Fruit fly (Drosophila melanogaster) whole organism, embryonic: Measurements from ENCODE around the gene rgn.

ENCODE experiments used
- ATbp ChIP-seq: fragments of 200-800 bp; sonication (Bioruptor generic); optimal IDR thresholded peaks from 2 replicates; lab custom pipeline; 2017; ENCODE audit warnings: missing biosample characterization, mild to moderate bottlenecking, missing genetic modification characterization, missing genetic modification reagents
- Bdp1 ChIP-seq: fragments of 200-800 bp; sonication (Bioruptor generic); optimal IDR thresholded peaks from 3 replicates; lab custom pipeline; 2016; ENCODE audit warnings: missing biosample characterization, missing genetic modification characterization
- CG10147 ChIP-seq: fragments of 200-800 bp; sonication (Bioruptor generic); optimal IDR thresholded peaks from 2 replicates; lab custom pipeline; 2019; ENCODE audit warnings: missing biosample characterization, mild to moderate bottlenecking, missing genetic modification characterization, moderate library complexity
- CG10267 ChIP-seq: fragments of 200-800 bp; sonication (Bioruptor generic); optimal IDR thresholded peaks from 2 replicates; lab custom pipeline; 2018; ENCODE audit warnings: missing biosample characterization, mild to moderate bottlenecking, missing genetic modification characterization, moderate library complexity
- CG10959 ChIP-seq: fragments of 200-800 bp; sonication (Bioruptor generic); IDR thresholded peaks from 2 replicates; pipeline ENCODE4 v1.3.6; 2022; ENCODE audit warnings: missing biosample characterization, missing genetic modification characterization
- CG10979 ChIP-seq: fragments of 200-800 bp; sonication (Bioruptor generic); optimal IDR thresholded peaks from 2 replicates; lab custom pipeline; 2018; ENCODE audit warnings: missing biosample characterization, mild to moderate bottlenecking, missing genetic modification characterization, moderate library complexity
- CG11723 ChIP-seq: fragments of 200-800 bp; sonication (Bioruptor generic); optimal IDR thresholded peaks from 2 replicates; lab custom pipeline; 2017; ENCODE audit warnings: missing biosample characterization, mild to moderate bottlenecking, missing genetic modification characterization
- CG13123 ChIP-seq: fragments of 200-800 bp; sonication (Bioruptor generic); optimal IDR thresholded peaks from 2 replicates; lab custom pipeline; 2016; ENCODE audit warnings: missing biosample characterization, missing genetic modification characterization
- CG13287 ChIP-seq: fragments of 200-800 bp; sonication (Bioruptor generic); IDR thresholded peaks from 2 replicates; pipeline ENCODE4 v1.3.6; 2022; ENCODE audit warnings: missing biosample characterization, missing genetic modification characterization; ENCODE audit not compliant: partially characterized antibody
- CG13775 ChIP-seq: fragments of 200-800 bp; sonication (Bioruptor generic); optimal IDR thresholded peaks from 3 replicates; lab custom pipeline; 2017; ENCODE audit warnings: missing biosample characterization, mild to moderate bottlenecking, missing genetic modification characterization
- CG15601 ChIP-seq: fragments of 200-800 bp; sonication (Bioruptor generic); optimal IDR thresholded peaks from 3 replicates; lab custom pipeline; 2019; ENCODE audit warnings: missing biosample characterization, mild to moderate bottlenecking, missing genetic modification characterization, moderate library complexity
- CG15696 ChIP-seq: fragments of 200-800 bp; sonication (Bioruptor generic); optimal IDR thresholded peaks from 2 replicates; lab custom pipeline; 2019; ENCODE audit warnings: missing biosample characterization, mild to moderate bottlenecking, missing genetic modification characterization, moderate library complexity
- CG17568 ChIP-seq: fragments of 200-800 bp; sonication (Bioruptor generic); optimal IDR thresholded peaks from 2 replicates; lab custom pipeline; 2018; ENCODE audit warnings: missing biosample characterization, mild to moderate bottlenecking, missing genetic modification characterization, moderate library complexity
- CG18011 ChIP-seq: fragments of 200-800 bp; sonication (Bioruptor generic); optimal IDR thresholded peaks from 2 replicates; lab custom pipeline; 2017; ENCODE audit warnings: missing biosample characterization, missing genetic modification characterization, mild to moderate bottlenecking, moderate library complexity, missing genotype
- CG1832 ChIP-seq: fragments of 200-800 bp; sonication (Bioruptor generic); optimal IDR thresholded peaks from 2 replicates; lab custom pipeline; 2017; ENCODE audit warnings: missing biosample characterization, mild to moderate bottlenecking, missing genetic modification characterization, inconsistent platforms
- CG3163 ChIP-seq: fragments of 200-800 bp; sonication (Bioruptor generic); optimal IDR thresholded peaks from 3 replicates; lab custom pipeline; 2016; ENCODE audit warnings: missing biosample characterization, missing genetic modification characterization
- CG3838 ChIP-seq: fragments of 200-800 bp; sonication (Bioruptor generic); optimal IDR thresholded peaks from 3 replicates; lab custom pipeline; 2016; ENCODE audit warnings: missing biosample characterization, missing genetic modification characterization
- CG43689 ChIP-seq: fragments of 200-800 bp; sonication (Bioruptor generic); IDR thresholded peaks from 2 replicates; pipeline ENCODE4 v1.3.6; 2022; ENCODE audit warnings: missing biosample characterization, missing genetic modification characterization
- CG7786 ChIP-seq: fragments of 200-800 bp; sonication (Bioruptor generic); optimal IDR thresholded peaks from 2 replicates; lab custom pipeline; 2016; ENCODE audit warnings: missing biosample characterization, missing genetic modification characterization
- CG8388 ChIP-seq: fragments of 200-800 bp; sonication (Bioruptor generic); optimal IDR thresholded peaks from 2 replicates; lab custom pipeline; 2019; ENCODE audit warnings: missing biosample characterization, mild to moderate bottlenecking, missing genetic modification characterization, moderate library complexity
- CG9797 ChIP-seq: fragments of 200-800 bp; sonication (Bioruptor generic); optimal IDR thresholded peaks from 3 replicates; lab custom pipeline; 2018; ENCODE audit warnings: missing biosample characterization, mild to moderate bottlenecking, missing genetic modification characterization
- Doc3 ChIP-seq: fragments of 200-800 bp; sonication (Bioruptor generic); IDR thresholded peaks from 3 replicates; pipeline ENCODE4 v1.3.6; 2022; ENCODE audit warnings: missing biosample characterization, missing genetic modification characterization; ENCODE audit not compliant: partially characterized antibody
- HLH3B ChIP-seq: fragments of 200-800 bp; sonication (Bioruptor generic); IDR thresholded peaks from 2 replicates; pipeline ENCODE4 v1.3.6; 2022; ENCODE audit warnings: missing biosample characterization, missing genetic modification characterization
- Hey ChIP-seq: fragments of 200-800 bp; sonication (Bioruptor generic); optimal IDR thresholded peaks from 3 replicates; lab custom pipeline; 2018; ENCODE audit warnings: missing biosample characterization, mild to moderate bottlenecking, missing genetic modification characterization
- HmgD ChIP-seq: fragments of 200-800 bp; sonication (Bioruptor generic); optimal IDR thresholded peaks from 3 replicates; lab custom pipeline; 2016; ENCODE audit warnings: missing biosample characterization, missing genetic modification characterization
- Hr3 ChIP-seq: fragments of 200-800 bp; sonication (Bioruptor generic); optimal IDR thresholded peaks from 3 replicates; lab custom pipeline; 2016; ENCODE audit warnings: missing biosample characterization, missing genetic modification characterization
- MESR4 ChIP-seq: fragments of 200-800 bp; sonication (Bioruptor generic); optimal IDR thresholded peaks from 2 replicates; lab custom pipeline; 2018; ENCODE audit warnings: missing biosample characterization, mild to moderate bottlenecking, missing genetic modification characterization, moderate library complexity
- Mes4 ChIP-seq: fragments of 200-800 bp; sonication (Bioruptor generic); optimal IDR thresholded peaks from 2 replicates; lab custom pipeline; 2016; ENCODE audit warnings: missing biosample characterization, missing genetic modification characterization
- Sox102F ChIP-seq: fragments of 200-800 bp; sonication (Bioruptor generic); optimal IDR thresholded peaks from 2 replicates; lab custom pipeline; 2018; ENCODE audit warnings: missing biosample characterization, mild to moderate bottlenecking, missing genetic modification characterization, moderate library complexity
- Usf ChIP-seq: fragments of 200-800 bp; sonication (Bioruptor generic); optimal IDR thresholded peaks from 2 replicates; lab custom pipeline; 2017; ENCODE audit warnings: missing genotype, missing biosample characterization, missing genetic modification characterization
- al ChIP-seq: fragments of 200-800 bp; sonication (Bioruptor generic); IDR thresholded peaks from 2 replicates; pipeline ENCODE4 v1.3.6; 2022; ENCODE audit warnings: missing biosample characterization, missing genetic modification characterization
- bsh ChIP-seq, 2 experiments: fragments of 200-800 bp; sonication (Bioruptor generic); optimal IDR thresholded peaks; 2 replicates each; lab custom pipeline; 2017 to 2018; ENCODE audit warnings: mild to moderate bottlenecking in 2 of 2, missing biosample characterization in 2 of 2, missing genetic modification characterization in 2 of 2, moderate library complexity in 1 of 2
- cato ChIP-seq: fragments of 200-800 bp; sonication (Bioruptor generic); optimal IDR thresholded peaks from 2 replicates; lab custom pipeline; 2016; ENCODE audit warnings: missing biosample characterization, missing genetic modification characterization, borderline replicate concordance
- crp ChIP-seq, 2 experiments: fragments of 200-800 bp; sonication (Bioruptor generic); optimal IDR thresholded peaks; 2 replicates in 1 of 2; 3 replicates in 1 of 2; lab custom pipeline; 2017; ENCODE audit warnings: missing biosample characterization in 2 of 2, missing genetic modification characterization in 2 of 2, mild to moderate bottlenecking in 1 of 2, moderate library complexity in 1 of 2
- danr ChIP-seq: fragments of 200-800 bp; sonication (Bioruptor generic); IDR thresholded peaks from 2 replicates; pipeline ENCODE4 v1.3.6; 2022; ENCODE audit warnings: missing biosample characterization, missing genetic modification characterization
- dmrt11E ChIP-seq: fragments of 200-800 bp; sonication (Bioruptor generic); optimal IDR thresholded peaks from 3 replicates; lab custom pipeline; 2018; ENCODE audit warnings: missing biosample characterization, mild to moderate bottlenecking, missing genetic modification characterization, moderate library complexity
- dpn ChIP-seq, 2 experiments: fragments of 200-800 bp; sonication (Bioruptor generic); optimal IDR thresholded peaks; 3 replicates each; lab custom pipeline; 2016; ENCODE audit warnings: missing biosample characterization in 2 of 2, missing genetic modification characterization in 2 of 2
- fu2 ChIP-seq: fragments of 200-800 bp; sonication (Bioruptor generic); optimal IDR thresholded peaks from 2 replicates; lab custom pipeline; 2016; ENCODE audit warnings: missing biosample characterization, missing genetic modification characterization
- gfzf ChIP-seq: fragments of 200-800 bp; sonication (Bioruptor generic); optimal IDR thresholded peaks from 2 replicates; lab custom pipeline; 2016; ENCODE audit warnings: missing biosample characterization, mild to moderate bottlenecking, missing genetic modification characterization, moderate library complexity
- grau ChIP-seq: fragments of 200-800 bp; optimal IDR thresholded peaks from 3 replicates; lab custom pipeline; 2019; ENCODE audit warnings: missing biosample characterization, mild to moderate bottlenecking, missing genetic modification characterization, moderate library complexity
- ind ChIP-seq: fragments of 200-800 bp; sonication (Bioruptor generic); optimal IDR thresholded peaks from 3 replicates; lab custom pipeline; 2016; ENCODE audit warnings: missing biosample characterization, missing genetic modification characterization
- mirr ChIP-seq: fragments of 200-800 bp; sonication (Bioruptor generic); optimal IDR thresholded peaks from 3 replicates; lab custom pipeline; 2018; ENCODE audit warnings: missing biosample characterization, mild to moderate bottlenecking, missing genetic modification characterization
- prd ChIP-seq, 3 experiments: fragments of >200 bp in 2 of 3; fragments of 200-800 bp in 1 of 3; sonication (Bioruptor generic) in 1 of 3; optimal IDR thresholded peaks in 2 of 3; IDR thresholded peaks in 1 of 3; 2 replicates in 2 of 3; 3 replicates in 1 of 3; pipeline versions ENCODE4 v1.3.6 to Lab custom; 2017 to 2022; ENCODE audit warnings: missing biosample characterization in 1 of 3, missing genetic modification characterization in 1 of 3
- sc ChIP-seq, 3 experiments: fragments of >200 bp in 2 of 3; fragments of 200-800 bp in 1 of 3; sonication (Bioruptor generic) in 1 of 3; optimal IDR thresholded peaks; 2 replicates in 2 of 3; 3 replicates in 1 of 3; lab custom pipeline; 2017; ENCODE audit warnings: mild to moderate bottlenecking in 1 of 3, missing biosample characterization in 1 of 3, missing genetic modification characterization in 1 of 3, missing genetic modification reagents in 1 of 3
- tio ChIP-seq: fragments of 200-800 bp; sonication (Bioruptor generic); optimal IDR thresholded peaks from 2 replicates; lab custom pipeline; 2017; ENCODE audit warnings: missing biosample characterization, missing genetic modification characterization, inconsistent platforms
- trem ChIP-seq: fragments of 200-800 bp; optimal IDR thresholded peaks from 3 replicates; lab custom pipeline; 2019; ENCODE audit warnings: missing biosample characterization, mild to moderate bottlenecking, missing genetic modification characterization, moderate library complexity
- twi ChIP-seq: fragments of 200-800 bp; optimal IDR thresholded peaks from 2 replicates; lab custom pipeline; 2019; ENCODE audit warnings: missing biosample characterization, mild to moderate bottlenecking, missing genetic modification characterization, moderate library complexity
- wor ChIP-seq: fragments of 200-800 bp; sonication (Bioruptor generic); IDR thresholded peaks from 2 replicates; pipeline ENCODE4 v1.3.6; 2022; ENCODE audit warnings: missing biosample characterization, missing genetic modification characterization
- zf30C ChIP-seq: fragments of 200-800 bp; sonication (Bioruptor generic); optimal IDR thresholded peaks from 3 replicates; lab custom pipeline; 2018; ENCODE audit warnings: missing biosample characterization, mild to moderate bottlenecking, missing genetic modification characterization

The rgn gene

dm6 chr3L:21462860-21463259, 80.6 kb downstream of the rgn start (continued):
- TF ChIP-seq CG3838 (no peak), CG3163 (GFP tag; lab: Kevin White, UChicago) (no peak), CG10979 (tag; lab: Kevin White, UChicago) (peak; percentile 59), crp (GFP tag; optimal IDR thresholded peaks at IDR 0.05; lab: Kevin White, UChicago) (no peak), CG10959 (GFP tag; lab: Robert Waterston, UW) (0 out of 2 replicates have a peak, but pooled peaks have one; percentile 9), wor (no peak), CG18011 (GFP tag; lab: Kevin White, UChicago) (no peak), CG15601 (peak; percentile 16), CG13775 (GFP tag; lab: Kevin White, UChicago) (peak; percentile 39), CG10267 (tag; lab: Kevin White, UChicago) (peak; percentile 16), MESR4 (GFP tag; lab: Kevin White, UChicago) (no peak), Usf (no peak), grau (tag; lab: Kevin White, UChicago) (peak; percentile 5), trem (tag; lab: Kevin White, UChicago) (peak; percentile 10), twi (no peak), ATbp (GFP tag; lab: Kevin White, UChicago) (no peak), mirr (GFP tag; lab: Kevin White, UChicago) (no peak), CG11723 (GFP tag; lab: Kevin White, UChicago) (peak; percentile 7), Mes4 (GFP tag; lab: Kevin White, UChicago) (no peak), CG8388 (GFP tag; lab: Kevin White, UChicago) (peak; percentile 23), dmrt11E (tag; lab: Kevin White, UChicago) (peak; percentile 70), danr (GFP tag; lab: Robert Waterston, UW) (no peak), zf30C (GFP tag; lab: Kevin White, UChicago) (peak; percentile 48), tio (GFP tag; lab: Kevin White, UChicago) (peak; percentile 23), CG10147 (GFP tag; lab: Kevin White, UChicago) (no peak), Sox102F (GFP tag; lab: Kevin White, UChicago) (peak; percentile 21), HLH3B (GFP tag; lab: Robert Waterston, UW) (no peak), Hey (tag; lab: Kevin White, UChicago) (no peak), CG7786 (no peak), ind (no peak), Bdp1 (GFP tag; lab: Kevin White, UChicago) (no peak), fu2 (GFP tag; lab: Kevin White, UChicago) (no peak), sc (optimal IDR thresholded peaks at IDR 0.05; lab: Kevin White, UChicago) (no peak), sc (GFP tag; optimal IDR thresholded peaks at IDR 0.05; lab: Kevin White, UChicago) (peak; percentile 43), CG9797 (no peak), dpn (GFP tag; optimal IDR thresholded peaks at IDR 0.05; lab: Kevin White, UChicago) (no peak), HmgD (GFP tag; lab: Kevin White, UChicago) (no peak), CG13287 (GFP tag; lab: Robert Waterston, UW) (no peak), CG15696 (tag; lab: Kevin White, UChicago) (peak; percentile 49), CG17568 (GFP tag; lab: Kevin White, UChicago) (no peak), cato (GFP tag; lab: Kevin White, UChicago) (peak; percentile 27), CG43689 (GFP tag; lab: Robert Waterston, UW) (no peak), CG1832 (GFP tag; lab: Kevin White, UChicago) (no peak), Doc3 (GFP tag; lab: Robert Waterston, UW) (no peak), gfzf (GFP tag; lab: Kevin White, UChicago) (no peak), bsh (GFP tag; optimal IDR thresholded peaks at IDR 0.05; lab: Kevin White, UChicago) (peak in 1 of 2 experiments; percentile 33), CG13123 (GFP tag; lab: Kevin White, UChicago) (no peak), Hr3 (no peak), al (no peak), prd (optimal IDR thresholded peaks at IDR 0.05; lab: Kevin White, UChicago) (no peak), prd (GFP tag; IDR thresholded peaks at IDR 0.05; lab: Robert Waterston, UW) (peak; percentile 28; the same call in 1 of the 3 replicates)
